Worm (Caenorhabditis elegans) whole organism, dauer: Measurements from ENCODE around the gene pigk-1.
A peak's percentile ranks its signal among the peaks of the same experiment; 100 is the strongest.
"Not testable (repeated sequence)": the region's sequence is repeated elsewhere in the genome, so short reads cannot be mapped to it uniquely, and the experiment has no call there.

Experiments used
- unc-62 ChIP-seq: sonication (generic microtip); optimal IDR thresholded peaks from 2 replicates; lab custom pipeline; 2017; ENCODE audit warnings: missing biosample characterization, missing genetic modification reagents, missing genetic modification characterization

pigk-1 gene

DNA sequence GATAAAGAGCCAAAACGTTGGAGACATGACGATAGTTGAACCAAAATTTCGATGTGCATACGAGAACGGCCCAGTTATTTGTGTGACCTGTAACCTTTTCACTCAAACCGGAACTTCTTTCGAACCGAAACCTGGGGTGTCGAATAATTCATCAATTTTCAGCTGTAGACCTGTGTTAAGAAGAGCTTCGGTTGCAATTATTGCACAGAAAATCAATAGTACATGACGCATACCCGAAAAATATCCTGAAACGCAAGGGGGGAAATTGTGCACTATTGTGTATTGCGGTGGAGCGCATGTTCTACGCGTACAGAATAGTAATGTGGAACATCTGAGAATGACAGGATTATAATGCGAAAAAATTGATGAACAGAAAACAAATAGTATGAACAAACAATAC lies at the start of gene pigk-1:
pigk-1 (minus strand) TSS at position 248 of the 400 bp plus-strand sequence.
- TF ChIP-seq unc-62 (GFP tag; lab: Kevin White, UChicago), result no peak

DNA sequence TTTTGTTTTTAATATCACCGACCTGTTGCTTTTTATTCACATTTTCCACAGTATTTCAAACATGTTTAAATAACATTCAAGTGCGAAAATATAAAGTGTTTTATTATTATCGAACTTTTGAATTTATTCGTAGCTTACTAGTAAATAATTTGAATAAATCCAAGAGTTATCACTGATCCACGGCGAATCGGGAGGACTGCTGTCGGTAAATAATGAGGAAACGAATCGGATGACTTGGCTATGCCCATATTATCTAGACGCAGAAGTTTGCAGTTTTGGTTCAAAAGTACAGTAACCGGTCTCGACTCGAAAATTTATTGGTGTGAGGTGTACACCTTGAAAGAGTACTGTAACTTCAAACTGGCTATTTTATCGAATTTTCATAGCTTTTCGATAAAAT lies 46.7 kb upstream of the pigk-1 start:
- TF ChIP-seq unc-62 (GFP tag; lab: Kevin White, UChicago), result no peak

DNA sequence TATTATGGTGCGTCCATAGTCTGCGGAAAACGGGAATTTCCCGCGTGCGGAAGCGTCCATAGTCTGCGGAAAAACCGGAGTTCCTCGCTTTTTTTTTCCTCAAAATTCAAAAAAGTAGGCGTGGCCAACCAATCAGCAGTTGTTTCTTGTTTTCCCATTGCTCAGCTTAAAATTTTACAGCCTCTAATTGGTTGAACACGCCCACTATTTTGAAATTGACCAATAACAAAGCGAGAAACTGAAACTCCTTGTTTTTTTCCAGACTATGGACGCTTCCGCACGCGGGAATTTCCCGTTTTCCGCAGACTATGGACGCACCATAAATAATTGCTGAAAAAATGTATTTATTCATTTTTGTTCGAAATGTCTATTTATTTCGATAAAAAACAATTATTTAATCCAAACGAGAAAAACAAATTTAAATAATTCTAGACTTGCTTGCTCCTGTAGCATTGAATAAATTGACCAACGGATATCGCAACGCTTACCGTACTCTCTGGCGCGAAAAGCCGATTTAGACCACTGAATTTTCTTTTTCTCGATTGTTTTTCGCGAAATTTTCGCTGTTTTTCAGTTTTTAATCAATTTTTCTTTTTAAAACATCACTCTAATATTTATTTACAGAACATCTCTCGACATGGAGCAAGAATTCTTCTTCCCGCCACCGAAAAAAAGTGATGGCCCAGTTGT lies 44.8 kb upstream of the pigk-1 start, which contains the start of gene C08F8.3:
C08F8.3 (plus strand) TSS at position 620 of the 690 bp plus-strand sequence.
- not testable (repeated sequence) for TF ChIP-seq unc-62 (GFP tag; lab: Kevin White, UChicago)

DNA sequence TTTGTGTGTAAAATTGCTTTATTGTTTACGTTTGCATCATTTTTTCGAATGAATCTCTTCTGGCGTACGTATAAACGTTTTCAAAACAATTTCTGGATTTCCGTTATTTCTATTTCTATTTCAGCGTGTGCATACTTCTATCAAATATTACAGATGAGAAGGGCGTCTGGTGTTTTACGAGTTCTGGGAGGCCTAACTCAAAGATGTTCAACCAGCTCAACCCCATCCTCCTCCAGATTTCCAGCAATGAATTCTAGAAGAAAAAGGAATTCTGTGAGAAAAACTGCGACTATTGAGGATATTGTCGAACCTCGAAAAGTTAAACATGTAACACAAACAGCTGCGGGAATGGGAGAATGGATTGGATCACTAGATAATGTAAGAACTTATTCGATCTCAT lies 41.0 kb upstream of the pigk-1 start, which contains the start of gene C08F8.2:
C08F8.2 (plus strand) TSS at position 154 of the 400 bp plus-strand sequence.
- TF ChIP-seq unc-62 (GFP tag; lab: Kevin White, UChicago), result no peak

DNA sequence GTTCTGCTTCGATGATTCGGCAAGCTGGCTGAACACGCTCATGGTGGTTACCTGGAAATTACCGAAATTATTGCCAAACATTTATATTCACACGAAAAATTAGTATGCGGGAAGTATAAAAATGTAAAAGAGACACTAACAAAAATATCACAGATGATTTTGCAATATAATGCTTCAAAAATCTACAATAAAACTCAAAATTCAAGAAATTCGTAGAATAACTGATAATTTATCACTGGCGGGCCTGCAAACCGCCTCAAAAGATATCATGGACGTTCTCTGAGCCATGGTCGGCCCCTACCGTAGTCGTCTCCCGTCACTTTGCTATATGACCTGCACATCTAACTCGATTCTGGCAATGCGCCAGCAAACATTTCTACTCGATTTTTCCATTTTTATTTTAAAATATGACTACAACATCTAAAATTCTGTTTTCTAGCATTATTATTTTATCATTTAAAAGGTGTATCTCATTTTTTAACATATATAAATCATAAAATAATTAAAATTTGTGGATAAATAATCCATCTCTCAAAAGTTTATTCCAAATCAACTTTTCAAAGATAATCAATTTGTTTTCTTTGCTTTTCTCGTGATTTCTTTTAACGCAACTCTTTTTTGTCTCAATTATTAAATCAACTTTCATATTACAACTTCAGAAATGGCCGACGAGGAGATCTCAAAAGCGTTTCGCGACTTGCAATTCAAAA lies 39.8 kb upstream of the pigk-1 start, which contains the start of the genes F01G4.6 and pfd-1:
F01G4.6 (minus strand) TSS at position 51 of the 710 bp plus-strand sequence.
pfd-1 (plus strand) TSS at position 660 of the 710 bp plus-strand sequence.
- TF ChIP-seq unc-62 (GFP tag; lab: Kevin White, UChicago), result peak; percentile 13

DNA sequence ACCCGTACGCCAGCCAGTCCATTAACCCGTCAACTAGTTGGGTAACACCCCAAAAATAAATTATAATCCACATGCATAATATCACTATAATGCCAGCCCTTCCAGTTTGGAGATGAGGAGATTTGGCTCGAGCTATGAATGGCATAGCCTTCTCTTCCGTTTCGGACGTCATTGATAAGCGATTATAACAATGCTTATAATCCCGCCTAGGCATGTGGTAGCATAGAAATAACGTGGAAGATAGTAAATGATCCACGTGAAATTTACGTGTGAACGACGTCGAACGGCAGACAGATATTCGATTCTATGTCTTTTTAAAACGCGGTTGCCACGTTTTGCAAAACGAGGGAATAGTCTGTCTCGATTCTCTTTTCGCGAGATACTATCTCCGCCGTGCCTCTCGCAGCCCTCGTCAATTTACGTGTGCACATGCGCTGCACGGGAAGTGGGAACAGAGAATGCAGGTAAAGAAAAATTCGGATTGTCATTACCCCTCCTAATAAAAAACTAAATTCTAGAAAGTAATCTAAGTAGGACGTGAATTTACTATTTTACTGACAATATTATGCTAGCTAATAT lies 39.1 kb upstream of the pigk-1 start:
- no peak for TF ChIP-seq unc-62 (GFP tag; lab: Kevin White, UChicago)

DNA sequence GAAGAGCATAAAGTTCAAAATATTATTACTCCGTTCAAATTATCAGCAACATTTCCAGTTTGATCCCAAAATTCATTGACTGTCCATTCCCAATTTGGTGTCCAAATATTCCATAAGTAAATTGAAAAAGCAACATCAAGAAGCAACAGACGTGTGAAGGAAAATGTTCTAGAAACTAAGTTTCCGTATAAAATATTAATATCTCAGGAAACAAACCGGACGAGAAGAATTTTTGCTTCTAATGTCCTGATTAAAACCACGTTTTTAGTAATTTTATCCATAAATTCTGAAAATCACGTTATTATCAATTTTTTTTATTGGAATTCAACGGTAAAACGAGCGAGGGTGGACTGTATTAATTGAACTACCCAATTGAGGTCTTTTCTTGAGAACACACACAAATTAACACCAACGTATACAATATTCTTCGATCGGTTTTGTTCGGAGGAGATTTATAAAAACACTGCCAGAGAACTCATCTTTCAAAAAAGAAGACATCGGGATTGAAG lies 37.2 kb upstream of the pigk-1 start, which contains the start of gene pigq-1:
pigq-1 (minus strand) TSS at position 286 of the 509 bp plus-strand sequence.
- no peak for TF ChIP-seq unc-62 (GFP tag; lab: Kevin White, UChicago)

DNA sequence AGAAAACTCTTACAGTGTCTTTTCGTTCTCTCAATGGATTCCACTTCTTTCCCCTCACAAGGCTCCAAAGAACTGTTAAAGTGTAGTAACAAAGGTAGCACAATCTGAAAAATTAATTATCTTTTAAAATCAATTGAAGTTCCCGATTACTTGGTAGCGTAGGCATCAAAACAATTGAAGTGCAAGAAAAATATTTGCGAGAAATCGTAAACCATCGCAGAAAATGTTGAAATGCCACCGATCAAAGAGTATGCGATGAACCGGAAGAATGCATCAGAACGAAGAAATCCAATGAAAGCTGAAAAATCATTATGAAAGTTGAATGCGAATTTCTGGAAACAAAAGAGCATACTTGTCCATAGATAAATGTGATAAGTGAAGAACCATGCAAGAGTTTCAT lies 36.7 kb upstream of the pigk-1 start:
- no peak for TF ChIP-seq unc-62 (GFP tag; lab: Kevin White, UChicago)

DNA sequence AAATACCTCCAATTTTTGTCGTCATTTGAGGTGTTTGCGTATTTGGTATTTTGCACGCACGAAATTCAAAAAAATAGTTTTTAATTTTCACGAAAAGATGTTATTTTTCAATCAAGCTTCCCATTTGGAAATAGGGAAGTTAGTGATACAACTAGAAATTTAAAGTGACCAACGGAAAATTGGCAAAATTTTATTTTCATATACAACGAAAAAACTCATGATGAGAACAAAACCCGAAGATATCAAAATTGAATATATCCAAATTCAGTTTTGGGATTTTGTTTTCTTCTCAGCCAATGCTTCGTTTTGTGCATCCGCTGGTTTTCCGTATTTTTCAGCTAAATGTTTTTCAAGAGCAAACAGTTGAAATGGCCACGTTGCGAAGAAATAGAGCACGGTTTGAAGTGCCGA lies 36.1 kb upstream of the pigk-1 start:
- TF ChIP-seq unc-62 (GFP tag; lab: Kevin White, UChicago), result no peak

DNA sequence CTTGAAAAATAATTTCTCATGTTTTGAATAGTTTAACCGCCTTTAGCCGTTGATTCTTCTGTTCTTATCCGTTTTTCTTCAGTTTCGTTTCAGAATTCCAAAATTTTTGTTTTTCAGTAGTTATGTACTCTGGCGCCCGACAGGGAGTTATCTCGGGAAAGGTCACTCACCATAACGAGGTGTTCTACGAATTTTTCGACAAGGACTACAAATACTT lies 33.3 kb upstream of the pigk-1 start, which contains the start of gene F01G4.4:
F01G4.4 (plus strand) TSS at position 118 of the 217 bp plus-strand sequence.
- TF ChIP-seq unc-62 (GFP tag; lab: Kevin White, UChicago), result no peak

DNA sequence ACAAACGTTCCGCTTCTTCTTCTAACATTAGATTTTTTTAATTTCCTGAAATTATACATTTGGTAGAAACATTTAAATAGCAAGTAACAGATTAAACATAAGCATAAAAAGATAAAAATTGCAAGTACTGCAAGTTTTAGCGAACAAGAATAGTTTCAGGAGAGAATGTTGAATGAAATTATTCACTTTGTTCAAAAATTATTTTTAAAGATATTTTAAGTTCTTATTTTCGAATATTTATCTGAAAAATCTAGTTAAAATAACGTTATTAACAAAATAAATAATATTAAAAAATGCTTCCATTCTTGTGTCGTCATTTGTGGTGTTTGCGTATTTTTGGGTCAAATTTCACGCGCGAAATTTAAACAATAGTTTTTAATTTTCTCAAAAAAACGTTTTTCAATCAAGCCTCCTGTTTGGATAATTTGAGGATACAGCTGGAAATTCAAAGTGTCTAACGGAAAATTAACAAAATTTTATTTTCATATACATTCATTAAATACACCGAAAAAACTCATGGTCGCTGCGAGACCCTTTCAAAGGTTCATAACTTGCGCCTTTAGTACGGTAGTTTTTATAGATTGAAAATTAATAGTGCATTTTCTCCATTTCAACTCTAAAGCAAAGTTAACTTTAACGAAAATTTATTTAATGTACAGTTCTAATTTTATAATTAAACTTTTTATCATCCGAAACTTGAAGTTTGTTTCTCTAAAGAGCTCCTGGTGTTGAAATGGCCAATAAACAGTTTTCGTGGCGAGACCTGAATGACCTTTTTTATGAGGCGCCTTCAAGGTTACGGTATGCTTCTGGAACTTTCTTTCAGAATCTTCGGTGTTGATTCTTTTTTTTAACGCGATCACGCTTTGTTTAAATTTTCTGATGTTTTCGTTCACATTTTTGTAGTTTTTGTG lies 32.8 kb upstream of the pigk-1 start, which contains the start of gene skih-2:
skih-2 (minus strand) TSS at position 51 of the 914 bp plus-strand sequence.
- TF ChIP-seq unc-62 (GFP tag; lab: Kevin White, UChicago), result no peak

DNA sequence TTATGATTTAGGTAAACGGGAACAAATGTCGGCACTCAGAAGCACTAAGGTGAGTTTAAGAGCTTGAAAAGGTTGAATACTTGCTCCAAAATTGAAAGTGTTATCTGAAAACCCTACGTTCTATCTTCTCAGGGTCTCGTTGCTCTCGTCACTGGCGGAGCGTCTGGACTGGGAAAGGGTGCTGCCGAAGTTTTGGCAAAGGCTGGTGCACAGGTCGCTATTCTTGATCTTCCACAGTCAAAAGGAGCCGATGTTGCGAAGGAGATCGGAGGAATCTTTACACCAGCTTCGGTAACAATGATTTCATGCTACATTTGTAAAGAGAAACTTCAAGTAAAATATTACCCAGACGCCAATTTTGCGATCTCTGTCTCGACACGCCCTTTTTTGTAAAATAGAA lies 21.4 kb upstream of the pigk-1 start, which contains the start of gene ard-1:
ard-1 (plus strand) TSS at position 12 of the 400 bp plus-strand sequence.
- TF ChIP-seq unc-62 (GFP tag; lab: Kevin White, UChicago), result no peak

DNA sequence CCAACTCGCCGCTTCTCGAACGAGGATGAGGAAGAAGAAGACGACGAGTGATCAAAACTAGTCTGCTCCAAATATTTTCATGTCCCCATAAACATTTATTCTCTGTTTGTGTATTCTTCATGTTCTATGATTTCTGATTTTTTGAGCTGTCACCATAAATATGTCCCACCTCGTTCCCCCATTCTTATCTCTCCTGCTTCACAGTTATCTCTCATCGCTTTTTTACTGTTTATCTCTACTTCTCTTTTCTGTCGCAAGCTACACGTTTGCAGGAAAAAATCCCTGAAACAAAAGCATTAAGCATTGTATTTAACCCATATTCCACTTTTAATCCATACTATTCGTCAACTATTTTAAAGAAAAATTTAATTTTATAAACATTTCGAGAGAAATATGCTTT lies 21.0 kb upstream of the pigk-1 start:
- TF ChIP-seq unc-62 (GFP tag; lab: Kevin White, UChicago), result no peak

DNA sequence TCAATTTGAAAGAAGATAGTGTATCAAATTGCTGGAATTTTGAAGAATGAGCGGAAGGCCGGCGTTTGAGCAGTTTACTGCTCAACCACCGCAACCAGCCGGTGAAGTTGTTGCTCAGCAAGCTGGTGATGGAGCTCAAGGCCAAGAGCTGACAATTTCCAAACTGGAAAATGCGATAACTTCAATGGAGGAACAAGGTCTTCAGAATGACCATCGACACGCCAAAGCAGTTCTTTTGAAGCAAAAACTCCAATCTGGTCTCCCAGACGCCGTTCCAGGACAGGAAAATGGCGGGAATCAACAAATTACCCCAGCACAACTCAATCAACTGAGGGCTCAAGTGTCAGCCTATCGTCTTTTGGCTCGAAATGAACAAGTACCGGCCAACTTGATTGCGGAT lies 16.2 kb upstream of the pigk-1 start:
- no peak for TF ChIP-seq unc-62 (GFP tag; lab: Kevin White, UChicago)

DNA sequence TGAATTAATAATTGTTTCAGACTA lies 16.0 kb upstream of the pigk-1 start, which contains the start of gene swsn-4:
swsn-4 (plus strand) TSS at position 21 of the 24 bp plus-strand sequence.
- no peak for TF ChIP-seq unc-62 (GFP tag; lab: Kevin White, UChicago)
